Fruit fly (Drosophila melanogaster) whole organism, embryonic: ENCODE data around the gene CG13917.

Source experiments
- Adf1 ChIP-seq: fragments of 200-800 bp; sonication (Bioruptor generic); IDR thresholded peaks from 2 replicates; pipeline ENCODE4 v1.3.6; 2022; ENCODE audit warnings: missing biosample characterization, missing genetic modification characterization
- BEAF-32 ChIP-seq: fragments of 200-800 bp; sonication (Bioruptor generic); optimal IDR thresholded peaks from 3 replicates; lab custom pipeline; 2017; ENCODE audit warnings: missing biosample characterization, missing genetic modification characterization, mild to moderate bottlenecking, moderate library complexity, missing genetic modification reagents
- CG11093 ChIP-seq: fragments of 200-800 bp; sonication (Bioruptor generic); IDR thresholded peaks from 3 replicates; pipeline ENCODE4 v1.3.6; 2022; ENCODE audit warnings: missing biosample characterization, missing genetic modification characterization
- CG12104 ChIP-seq: fragments of 200-800 bp; sonication (Bioruptor generic); optimal IDR thresholded peaks from 3 replicates; lab custom pipeline; 2016; ENCODE audit warnings: missing biosample characterization, missing genetic modification characterization
- CG1233 ChIP-seq: fragments of 200-800 bp; sonication (Bioruptor generic); optimal IDR thresholded peaks from 4 replicates; lab custom pipeline; 2018; ENCODE audit warnings: missing biosample characterization, mild to moderate bottlenecking, missing genetic modification characterization
- CG12744 ChIP-seq: fragments of 200-800 bp; sonication (Bioruptor generic); optimal IDR thresholded peaks from 2 replicates; lab custom pipeline; 2016; ENCODE audit warnings: missing biosample characterization, missing genetic modification characterization
- CG17568 ChIP-seq: fragments of 200-800 bp; sonication (Bioruptor generic); optimal IDR thresholded peaks from 2 replicates; lab custom pipeline; 2018; ENCODE audit warnings: missing biosample characterization, mild to moderate bottlenecking, missing genetic modification characterization, moderate library complexity
- CG17802 ChIP-seq: fragments of 200-800 bp; sonication (Bioruptor generic); optimal IDR thresholded peaks from 2 replicates; lab custom pipeline; 2018; ENCODE audit warnings: missing biosample characterization, mild to moderate bottlenecking, missing genetic modification characterization, moderate library complexity
- CG17829 ChIP-seq: fragments of 200-800 bp; optimal IDR thresholded peaks from 2 replicates; lab custom pipeline; 2019; ENCODE audit warnings: missing biosample characterization, mild to moderate bottlenecking, missing genetic modification characterization, moderate library complexity
- CG18599 ChIP-seq: fragments of 200-800 bp; sonication (Bioruptor generic); optimal IDR thresholded peaks from 3 replicates; lab custom pipeline; 2017; ENCODE audit warnings: missing biosample characterization, missing genetic modification characterization, mild to moderate bottlenecking, moderate library complexity, missing genetic modification reagents
- CG2120 ChIP-seq: fragments of 200-800 bp; sonication (Bioruptor generic); optimal IDR thresholded peaks from 3 replicates; lab custom pipeline; 2016; ENCODE audit warnings: missing biosample characterization, missing genetic modification characterization
- CG2129 ChIP-seq: fragments of 200-800 bp; sonication (Bioruptor generic); IDR thresholded peaks from 2 replicates; pipeline ENCODE4 v1.3.6; 2022; ENCODE audit warnings: missing biosample characterization, missing genetic modification characterization; ENCODE audit not compliant: partially characterized antibody
- CG2199 ChIP-seq: fragments of 200-800 bp; sonication (Bioruptor generic); IDR thresholded peaks from 3 replicates; pipeline ENCODE4 v1.3.6; 2022; ENCODE audit warnings: missing biosample characterization, missing genetic modification characterization
- CG2678 ChIP-seq: fragments of 200-800 bp; sonication (Bioruptor generic); optimal IDR thresholded peaks from 3 replicates; lab custom pipeline; 2019; ENCODE audit warnings: missing biosample characterization, mild to moderate bottlenecking, missing genetic modification characterization, moderate library complexity
- CG30403 ChIP-seq: fragments of 200-800 bp; sonication (Bioruptor generic); optimal IDR thresholded peaks from 3 replicates; lab custom pipeline; 2016; ENCODE audit warnings: missing biosample characterization, missing genetic modification characterization
- CG32532 ChIP-seq: fragments of 200-800 bp; sonication (Bioruptor generic); IDR thresholded peaks from 2 replicates; pipeline ENCODE4 v1.3.6; 2022; ENCODE audit warnings: missing biosample characterization, missing genetic modification characterization
- CG3281 ChIP-seq: fragments of 200-800 bp; sonication (Bioruptor generic); optimal IDR thresholded peaks from 3 replicates; lab custom pipeline; 2017; ENCODE audit warnings: missing biosample characterization, mild to moderate bottlenecking, missing genetic modification characterization
- CG34422 ChIP-seq: fragments of 200-800 bp; sonication (Bioruptor generic); IDR thresholded peaks from 3 replicates; pipeline ENCODE4 v1.3.6; 2022; ENCODE audit warnings: missing biosample characterization, missing genetic modification characterization
- CG6272 ChIP-seq: fragments of 200-800 bp; sonication (Bioruptor generic); IDR thresholded peaks from 2 replicates; pipeline ENCODE4 v1.3.6; 2022; ENCODE audit warnings: missing biosample characterization, missing genetic modification characterization
- CG6854 ChIP-seq: fragments of 200-800 bp; sonication (Bioruptor generic); optimal IDR thresholded peaks from 3 replicates; lab custom pipeline; 2017; ENCODE audit warnings: missing biosample characterization, mild to moderate bottlenecking, missing genetic modification characterization
- CG8281 ChIP-seq: fragments of 200-800 bp; sonication (Bioruptor generic); optimal IDR thresholded peaks from 2 replicates; lab custom pipeline; 2018; ENCODE audit warnings: missing biosample characterization, mild to moderate bottlenecking, missing genetic modification characterization, moderate library complexity
- CG8944 ChIP-seq: fragments of 200-800 bp; sonication (Bioruptor generic); optimal IDR thresholded peaks from 3 replicates; lab custom pipeline; 2016; ENCODE audit warnings: missing biosample characterization, missing genetic modification characterization
- E2f2 ChIP-seq: fragments of 200-800 bp; sonication (Bioruptor generic); IDR thresholded peaks from 2 replicates; pipeline ENCODE4 v1.3.6; 2022; ENCODE audit warnings: missing biosample characterization, missing genetic modification characterization
- Ets97D ChIP-seq: fragments of 200-800 bp; sonication (Bioruptor generic); optimal IDR thresholded peaks from 3 replicates; lab custom pipeline; 2016; ENCODE audit warnings: missing biosample characterization, missing genetic modification characterization
- H15 ChIP-seq: fragments of 200-800 bp; sonication (Bioruptor generic); IDR thresholded peaks from 3 replicates; pipeline ENCODE4 v1.3.6; 2022; ENCODE audit warnings: missing biosample characterization, missing genetic modification characterization
- HLH54F ChIP-seq: fragments of 200-800 bp; sonication (Bioruptor generic); optimal IDR thresholded peaks from 3 replicates; lab custom pipeline; 2016; ENCODE audit warnings: missing biosample characterization, missing genetic modification characterization
- Hmx ChIP-seq: fragments of 200-800 bp; sonication (Bioruptor generic); optimal IDR thresholded peaks from 2 replicates; lab custom pipeline; 2016; ENCODE audit warnings: missing biosample characterization, missing genetic modification characterization
- Mad ChIP-seq: fragments of 200-800 bp; sonication (Bioruptor generic); optimal IDR thresholded peaks from 2 replicates; lab custom pipeline; 2016; ENCODE audit warnings: missing biosample characterization, missing genetic modification characterization
- Meics ChIP-seq: fragments of 200-800 bp; sonication (Bioruptor generic); optimal IDR thresholded peaks from 2 replicates; lab custom pipeline; 2017; ENCODE audit warnings: missing biosample characterization, mild to moderate bottlenecking, missing genetic modification characterization
- Side ChIP-seq: fragments of 200-800 bp; sonication (Bioruptor generic); optimal IDR thresholded peaks from 2 replicates; lab custom pipeline; 2016; ENCODE audit warnings: missing biosample characterization, missing genetic modification characterization
- Sox100B ChIP-seq: fragments of 200-800 bp; sonication (Bioruptor generic); optimal IDR thresholded peaks from 3 replicates; lab custom pipeline; 2018; ENCODE audit warnings: missing biosample characterization, mild to moderate bottlenecking, missing genetic modification characterization
- Sox102F ChIP-seq: fragments of 200-800 bp; sonication (Bioruptor generic); optimal IDR thresholded peaks from 2 replicates; lab custom pipeline; 2018; ENCODE audit warnings: missing biosample characterization, mild to moderate bottlenecking, missing genetic modification characterization, moderate library complexity
- Ssrp ChIP-seq: fragments of 200-800 bp; sonication (Bioruptor generic); optimal IDR thresholded peaks from 2 replicates; lab custom pipeline; 2018; ENCODE audit warnings: missing biosample characterization, mild to moderate bottlenecking, missing genetic modification characterization, moderate library complexity
- Xbp1 ChIP-seq: fragments of 200-800 bp; sonication (Bioruptor generic); optimal IDR thresholded peaks from 3 replicates; lab custom pipeline; 2016; ENCODE audit warnings: missing biosample characterization, mild to moderate bottlenecking, missing genetic modification characterization
- ato ChIP-seq: fragments of 200-800 bp; sonication (Bioruptor generic); IDR thresholded peaks from 2 replicates; pipeline ENCODE4 v1.3.6; 2022; ENCODE audit warnings: missing biosample characterization, missing genetic modification characterization; ENCODE audit not compliant: partially characterized antibody
- cato ChIP-seq: fragments of 200-800 bp; sonication (Bioruptor generic); optimal IDR thresholded peaks from 2 replicates; lab custom pipeline; 2016; ENCODE audit warnings: missing biosample characterization, missing genetic modification characterization, borderline replicate concordance
- caup ChIP-seq: fragments of 200-800 bp; sonication (Bioruptor generic); optimal IDR thresholded peaks from 3 replicates; lab custom pipeline; 2017; ENCODE audit warnings: missing biosample characterization, mild to moderate bottlenecking, missing genetic modification characterization, moderate library complexity; ENCODE audit not compliant: severe bottlenecking
- chn ChIP-seq: fragments of 200-800 bp; sonication (Bioruptor generic); optimal IDR thresholded peaks from 2 replicates; lab custom pipeline; 2016; ENCODE audit warnings: missing biosample characterization, missing genetic modification characterization
- danr ChIP-seq: fragments of 200-800 bp; sonication (Bioruptor generic); IDR thresholded peaks from 2 replicates; pipeline ENCODE4 v1.3.6; 2022; ENCODE audit warnings: missing biosample characterization, missing genetic modification characterization
- emc ChIP-seq: fragments of 200-800 bp; sonication (Bioruptor generic); optimal IDR thresholded peaks from 2 replicates; lab custom pipeline; 2016; ENCODE audit warnings: missing biosample characterization, missing genetic modification characterization
- esg ChIP-seq: fragments of 200-800 bp; sonication (Bioruptor generic); conservative IDR thresholded peaks from 2 replicates; pipeline ENCODE4 v1.3.6; 2022; ENCODE audit warnings: missing biosample characterization, missing genetic modification characterization
- nau ChIP-seq: fragments of 200-800 bp; sonication (Bioruptor generic); optimal IDR thresholded peaks from 3 replicates; lab custom pipeline; 2017; ENCODE audit warnings: missing biosample characterization, mild to moderate bottlenecking, missing genetic modification characterization, missing genetic modification reagents
- odd ChIP-seq: fragments of 200-800 bp; sonication (Bioruptor generic); optimal IDR thresholded peaks from 2 replicates; lab custom pipeline; 2017; ENCODE audit warnings: missing biosample characterization, mild to moderate bottlenecking, missing genetic modification characterization
- pzg ChIP-seq: fragments of 200-800 bp; sonication (Bioruptor generic); optimal IDR thresholded peaks from 3 replicates; lab custom pipeline; 2018; ENCODE audit warnings: missing biosample characterization, mild to moderate bottlenecking, missing genetic modification characterization, moderate library complexity
- salm ChIP-seq: fragments of 200-800 bp; sonication (Bioruptor generic); optimal IDR thresholded peaks from 2 replicates; lab custom pipeline; 2018; ENCODE audit warnings: missing biosample characterization, mild to moderate bottlenecking, missing genetic modification characterization
- sob ChIP-seq: fragments of 200-800 bp; sonication (Bioruptor generic); IDR thresholded peaks from 2 replicates; pipeline ENCODE4 v1.3.6; 2022; ENCODE audit warnings: missing biosample characterization, missing genetic modification characterization
- tup ChIP-seq: fragments of 200-800 bp; sonication (Bioruptor generic); optimal IDR thresholded peaks from 2 replicates; lab custom pipeline; 2016; ENCODE audit warnings: missing biosample characterization, mild to moderate bottlenecking, missing genetic modification characterization, moderate library complexity
- wor ChIP-seq: fragments of 200-800 bp; sonication (Bioruptor generic); IDR thresholded peaks from 2 replicates; pipeline ENCODE4 v1.3.6; 2022; ENCODE audit warnings: missing biosample characterization, missing genetic modification characterization
- zf30C ChIP-seq: fragments of 200-800 bp; sonication (Bioruptor generic); optimal IDR thresholded peaks from 3 replicates; lab custom pipeline; 2018; ENCODE audit warnings: missing biosample characterization, mild to moderate bottlenecking, missing genetic modification characterization

Gene CG13917

DNA sequence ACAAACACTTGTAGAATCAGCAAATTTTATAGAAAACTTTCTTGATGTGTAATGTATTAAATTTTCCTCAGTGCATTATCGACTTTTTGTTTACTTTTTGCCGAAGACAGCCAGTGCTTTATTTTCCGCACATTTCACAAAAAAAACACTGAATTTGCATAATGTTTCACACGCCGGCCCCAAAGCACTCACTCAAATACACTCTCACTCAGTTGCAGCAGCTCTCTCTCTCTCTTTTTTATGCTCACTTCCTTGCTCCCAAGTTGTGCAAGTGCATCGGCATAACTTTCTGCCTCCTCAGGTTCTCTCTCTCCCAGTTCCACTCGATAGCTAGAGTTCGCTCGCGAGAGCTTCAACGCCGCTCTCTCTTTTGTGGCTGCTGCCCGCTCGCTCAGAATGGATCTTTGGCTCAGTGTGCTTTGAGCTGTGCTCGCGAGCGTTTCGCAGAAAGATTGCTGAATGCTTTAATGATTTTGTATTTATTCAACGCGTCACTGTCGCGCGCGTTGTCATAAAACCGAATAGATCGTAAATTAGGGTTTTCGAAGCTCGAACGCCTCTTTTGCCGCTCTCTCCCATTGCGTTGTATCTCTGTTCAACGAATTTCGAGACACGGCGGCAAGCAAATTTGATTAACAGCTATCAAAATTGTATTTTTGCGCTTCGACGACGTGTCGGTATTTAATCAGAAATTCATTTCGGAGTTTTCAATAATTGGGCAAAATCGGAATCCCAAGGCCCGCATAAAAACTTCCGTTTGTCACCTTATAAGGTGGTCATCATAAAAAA is 10.0 kb downstream of the CG13917 start (continued):
- TF ChIP-seq CG32532 (GFP tag; lab: Robert Waterston, UW), result peak; percentile 65
- no peak for TF ChIP-seq nau (GFP tag; lab: Kevin White, UChicago)
- peak; percentile 6 for TF ChIP-seq CG17829
- TF ChIP-seq Adf1 (GFP tag; lab: Robert Waterston, UW), result peak; percentile 34; the same call in 1 of the 2 replicates
- TF ChIP-seq Meics, result peak; percentile 36
- no peak for TF ChIP-seq CG8281 (tag; lab: Kevin White, UChicago)
- TF ChIP-seq CG2199 (GFP tag; lab: Robert Waterston, UW), result peak; percentile 61; the same call in 1 of the 3 replicates
- no peak for TF ChIP-seq tup (GFP tag; lab: Kevin White, UChicago)
- TF ChIP-seq CG8944 (GFP tag; lab: Kevin White, UChicago), result no peak
- no peak for TF ChIP-seq Ets97D
- TF ChIP-seq emc (GFP tag; lab: Kevin White, UChicago), result no peak
- TF ChIP-seq CG30403 (GFP tag; lab: Kevin White, UChicago), result no peak
- TF ChIP-seq odd (GFP tag; lab: Kevin White, UChicago), result peak; percentile 29
- TF ChIP-seq ato, result peak; percentile 62; the same call in 1 of the 2 replicates
- TF ChIP-seq chn, result no peak
- TF ChIP-seq salm (tag; lab: Kevin White, UChicago), result no peak
- peak; percentile 50 for TF ChIP-seq CG6854
- no peak for TF ChIP-seq wor
- TF ChIP-seq esg (GFP tag; lab: Robert Waterston, UW), result no peak
- TF ChIP-seq CG3281 (GFP tag; lab: Kevin White, UChicago), result peak; percentile 4
- no peak for TF ChIP-seq CG12744 (GFP tag; lab: Kevin White, UChicago)
- no peak for TF ChIP-seq Xbp1
- TF ChIP-seq CG18599 (GFP tag; lab: Kevin White, UChicago), result peak; percentile 32
- no peak for TF ChIP-seq CG11093 (GFP tag; lab: Robert Waterston, UW)
- no peak for TF ChIP-seq HLH54F (GFP tag; lab: Kevin White, UChicago)
- TF ChIP-seq Side (GFP tag; lab: Kevin White, UChicago), result peak; percentile 9
- no peak for TF ChIP-seq danr (GFP tag; lab: Robert Waterston, UW)
- TF ChIP-seq CG2129 (GFP tag; lab: Robert Waterston, UW), result no peak
- no peak for TF ChIP-seq Ssrp (tag; lab: Kevin White, UChicago)
- TF ChIP-seq sob (GFP tag; lab: Robert Waterston, UW), result peak; percentile 47; the same call in 1 of the 2 replicates
- no peak for TF ChIP-seq H15 (GFP tag; lab: Robert Waterston, UW)
- TF ChIP-seq BEAF-32 (GFP tag; lab: Kevin White, UChicago), result no peak
- TF ChIP-seq CG34422 (GFP tag; lab: Robert Waterston, UW), result 0 out of 3 replicates have a peak, but pooled peaks have one; percentile 42
- no peak for TF ChIP-seq CG2120 (GFP tag; lab: Kevin White, UChicago)
- no peak for TF ChIP-seq CG6272 (GFP tag; lab: Robert Waterston, UW)
- no peak for TF ChIP-seq Sox102F (GFP tag; lab: Kevin White, UChicago)
- TF ChIP-seq CG17802, result no peak
- no peak for TF ChIP-seq Sox100B (GFP tag; lab: Kevin White, UChicago)
- peak; percentile 24; the same call in 1 of the 2 replicates for TF ChIP-seq E2f2 (GFP tag; lab: Robert Waterston, UW)
- TF ChIP-seq CG17568 (GFP tag; lab: Kevin White, UChicago), result peak; percentile 12
- TF ChIP-seq cato, result no peak
- TF ChIP-seq CG12104 (GFP tag; lab: Kevin White, UChicago), result no peak
- TF ChIP-seq CG1233, result no peak
- no peak for TF ChIP-seq Mad (GFP tag; lab: Kevin White, UChicago)
- TF ChIP-seq zf30C (GFP tag; lab: Kevin White, UChicago), result no peak
- peak; percentile 17 for TF ChIP-seq caup (GFP tag; lab: Kevin White, UChicago)
- no peak for TF ChIP-seq pzg
- no peak for TF ChIP-seq Hmx (GFP tag; lab: Kevin White, UChicago)
- TF ChIP-seq CG2678 (tag; lab: Kevin White, UChicago), result peak; percentile 24
